Worm (Caenorhabditis elegans) whole organism, L1 larva: ENCODE data around the gene R10D12.6.

Experiments
- ama-1 ChIP-seq: fragments of 150-350 bp; optimal IDR thresholded peaks from 2 replicates; lab custom pipeline; 2014
- egl-27 ChIP-seq, 2 experiments: fragments of 150-350 bp in 1 of 2; sonication (generic microtip); optimal IDR thresholded peaks; 3 replicates each; lab custom pipeline; 2017 to 2018; ENCODE audit warnings: missing biosample characterization in 2 of 2, missing genetic modification characterization in 2 of 2, missing genetic modification reagents in 2 of 2
- elt-2 ChIP-seq: sonication (generic microtip); optimal IDR thresholded peaks from 2 replicates; lab custom pipeline; 2016; ENCODE audit warnings: missing genetic modification characterization, mild to moderate bottlenecking, inconsistent platforms, missing compliant biosample characterization, missing genetic modification reagents
- fos-1 ChIP-seq: fragments of 150-350 bp; optimal IDR thresholded peaks from 2 replicates; lab custom pipeline; 2014; ENCODE audit warnings: missing biosample characterization, missing genetic modification characterization
- jun-1 ChIP-seq: fragments of 150-350 bp; optimal IDR thresholded peaks from 2 replicates; lab custom pipeline; 2014; ENCODE audit warnings: missing biosample characterization, missing genetic modification reagents, missing genetic modification characterization
- lir-3 ChIP-seq: sonication (generic microtip); optimal IDR thresholded peaks from 2 replicates; lab custom pipeline; 2016; ENCODE audit warnings: mild to moderate bottlenecking, missing genetic modification characterization, moderate library complexity, missing compliant biosample characterization; ENCODE audit not compliant: poor library complexity
- nhr-237 ChIP-seq: fragments of 150-350 bp; optimal IDR thresholded peaks from 2 replicates; lab custom pipeline; 2014; ENCODE audit warnings: missing biosample characterization, missing genetic modification characterization
- nhr-77 ChIP-seq: fragments of 150-350 bp; optimal IDR thresholded peaks from 2 replicates; lab custom pipeline; 2014; ENCODE audit warnings: missing biosample characterization, missing genetic modification characterization
- sptf-1 ChIP-seq: fragments of 150-350 bp; optimal IDR thresholded peaks from 2 replicates; lab custom pipeline; 2014; ENCODE audit warnings: missing biosample characterization, missing genetic modification characterization

DNA sequence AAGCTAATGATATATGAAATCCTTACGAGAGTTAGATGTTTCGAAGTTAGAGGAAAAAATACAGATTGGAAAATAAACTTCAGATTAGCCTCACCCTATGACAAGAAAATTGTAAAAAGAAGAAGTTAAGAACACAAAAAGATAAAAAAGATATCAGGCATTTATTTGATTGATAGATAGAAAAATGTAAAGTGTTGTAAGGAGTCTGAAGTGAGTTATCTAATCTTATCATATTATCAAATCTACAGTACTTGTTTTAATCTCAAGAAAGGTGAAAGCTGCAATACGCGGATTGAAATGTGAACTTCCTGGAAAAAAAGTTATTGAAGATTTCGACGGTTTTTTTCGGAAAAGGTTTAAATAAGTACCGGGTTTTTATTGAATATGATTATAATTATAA, 13.7 kb upstream of the R10D12.6 start:
- TF ChIP-seq sptf-1 (no peak), nhr-77 (tag; lab: Kevin White, UChicago) (no peak), egl-27 (tag; optimal IDR thresholded peaks at IDR 0.05; lab: Kevin White, UChicago) (no peak), jun-1 (tag; lab: Kevin White, UChicago) (no peak), nhr-237 (tag; lab: Kevin White, UChicago) (no peak), lir-3 (tag; lab: Kevin White, UChicago) (no peak), elt-2 (tag; lab: Kevin White, UChicago) (no peak), ama-1 (lab: Kevin White, UChicago) (no peak), fos-1 (no peak)
